Fruit fly (Drosophila melanogaster) whole organism, pupa: Measurements from ENCODE around the gene CheA84a.

Experiments
- CG10348 ChIP-seq: fragments of 200-800 bp; sonication (Bioruptor generic); IDR thresholded peaks from 2 replicates; pipeline ENCODE4 v1.3.6; 2022; ENCODE audit warnings: missing biosample characterization, missing genetic modification characterization
- CG12605 ChIP-seq: fragments of 200-800 bp; sonication (Bioruptor generic); IDR thresholded peaks from 2 replicates; pipeline ENCODE4 v1.3.6; 2022; ENCODE audit warnings: missing biosample characterization, missing genetic modification characterization
- CG13204 ChIP-seq: fragments of 200-800 bp; sonication (Bioruptor generic); optimal IDR thresholded peaks from 2 replicates; lab custom pipeline; 2018; ENCODE audit warnings: missing biosample characterization, mild to moderate bottlenecking, missing genetic modification characterization, moderate library complexity
- CG14655 ChIP-seq: fragments of 200-800 bp; sonication (Bioruptor generic); optimal IDR thresholded peaks from 3 replicates; lab custom pipeline; 2017; ENCODE audit warnings: mild to moderate bottlenecking, missing biosample characterization, missing genetic modification reagents, missing genetic modification characterization
- CG15710 ChIP-seq: fragments of 200-800 bp; sonication (Bioruptor generic); optimal IDR thresholded peaks from 2 replicates; lab custom pipeline; 2018; ENCODE audit warnings: missing biosample characterization, mild to moderate bottlenecking, missing genetic modification characterization, moderate library complexity
- CG17806 ChIP-seq: fragments of 200-800 bp; sonication (Bioruptor generic); optimal IDR thresholded peaks from 2 replicates; lab custom pipeline; 2018; ENCODE audit warnings: missing biosample characterization, mild to moderate bottlenecking, missing genetic modification characterization, moderate library complexity
- CG32121 ChIP-seq: fragments of 200-800 bp; sonication (Bioruptor generic); IDR thresholded peaks from 2 replicates; pipeline ENCODE4 v1.3.6; 2022; ENCODE audit warnings: missing biosample characterization, missing genetic modification characterization
- CG34367 ChIP-seq: fragments of 200-800 bp; sonication (Bioruptor generic); optimal IDR thresholded peaks from 2 replicates; lab custom pipeline; 2018; ENCODE audit warnings: missing biosample characterization, mild to moderate bottlenecking, missing genetic modification characterization
- CG4496 ChIP-seq: fragments of 200-800 bp; sonication (Bioruptor generic); IDR thresholded peaks from 3 replicates; pipeline ENCODE4 v1.3.6; 2022; ENCODE audit warnings: missing biosample characterization, missing genetic modification characterization
- CG8159 ChIP-seq: fragments of 200-800 bp; sonication (Bioruptor generic); optimal IDR thresholded peaks from 3 replicates; lab custom pipeline; 2018; ENCODE audit warnings: missing biosample characterization, mild to moderate bottlenecking, missing genetic modification characterization, moderate library complexity
- CG8301 ChIP-seq: fragments of 200-800 bp; sonication (Bioruptor generic); optimal IDR thresholded peaks from 2 replicates; lab custom pipeline; 2018; ENCODE audit warnings: missing biosample characterization, mild to moderate bottlenecking, missing genetic modification characterization
- CG9948 ChIP-seq: fragments of 200-800 bp; sonication (Bioruptor generic); optimal IDR thresholded peaks from 2 replicates; lab custom pipeline; 2018; ENCODE audit warnings: missing biosample characterization, mild to moderate bottlenecking, missing genetic modification characterization, moderate library complexity
- D1 ChIP-seq: fragments of 200-800 bp; sonication (Bioruptor generic); optimal IDR thresholded peaks from 2 replicates; lab custom pipeline; 2018; ENCODE audit warnings: missing biosample characterization, mild to moderate bottlenecking, missing genetic modification characterization, moderate library complexity
- EcR ChIP-seq: fragments of 200-800 bp; sonication (Bioruptor generic); optimal IDR thresholded peaks from 3 replicates; lab custom pipeline; 2019; ENCODE audit warnings: missing biosample characterization, missing genetic modification characterization, mild to moderate bottlenecking, moderate library complexity, missing genetic modification reagents
- Ets98B ChIP-seq: fragments of 200-800 bp; sonication (Bioruptor generic); IDR thresholded peaks from 2 replicates; pipeline ENCODE4 v1.3.6; 2022; ENCODE audit warnings: missing biosample characterization, missing genetic modification characterization
- Pif1A ChIP-seq: fragments of 200-800 bp; sonication (Bioruptor generic); optimal IDR thresholded peaks from 3 replicates; lab custom pipeline; 2016; ENCODE audit warnings: missing biosample characterization, missing genetic modification characterization
- Pif1B ChIP-seq: fragments of 200-800 bp; sonication (Bioruptor generic); optimal IDR thresholded peaks from 3 replicates; lab custom pipeline; 2016; ENCODE audit warnings: missing biosample characterization, missing genetic modification characterization
- Snoo ChIP-seq: fragments of 200-800 bp; sonication (Bioruptor generic); optimal IDR thresholded peaks from 3 replicates; lab custom pipeline; 2017; ENCODE audit warnings: missing biosample characterization, mild to moderate bottlenecking, missing genetic modification characterization, inconsistent platforms
- fd96Ca ChIP-seq: fragments of 200-800 bp; sonication (Bioruptor generic); IDR thresholded peaks from 3 replicates; pipeline ENCODE4 v1.3.6; 2022; ENCODE audit warnings: missing biosample characterization, missing genetic modification characterization
- gl ChIP-seq: fragments of 200-800 bp; sonication (Bioruptor generic); optimal IDR thresholded peaks from 2 replicates; lab custom pipeline; 2018; ENCODE audit warnings: missing biosample characterization, mild to moderate bottlenecking, missing genetic modification characterization
- rn ChIP-seq: fragments of 200-800 bp; sonication (Bioruptor generic); IDR thresholded peaks from 2 replicates; pipeline ENCODE4 v1.3.6; 2022; ENCODE audit warnings: missing biosample characterization, missing genetic modification characterization

The CheA84a gene

DNA sequence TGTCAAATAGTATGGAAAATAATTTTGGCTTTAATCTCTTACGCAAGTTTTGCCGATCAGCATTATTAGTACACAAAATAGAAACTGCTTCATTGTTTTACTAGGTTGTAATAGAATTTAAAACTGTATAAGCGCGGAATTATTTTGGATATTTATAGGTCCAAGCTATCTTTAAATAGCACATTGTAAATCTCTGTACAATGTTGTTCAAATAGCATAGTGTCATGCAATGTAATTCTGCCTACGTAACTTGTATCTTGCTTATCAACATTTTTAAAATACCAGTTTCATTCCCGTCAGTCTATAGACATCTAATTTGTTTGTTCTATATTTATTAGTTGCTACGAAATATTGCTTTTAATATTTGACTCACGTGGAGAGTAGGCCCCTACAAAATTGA is at the start of gene CheA84a:
Gene CheA84a, minus strand, starts transcription at position 101 of the 400 bp plus-strand sequence.
- no peak for TF ChIP-seq CG34367 (tag; lab: Kevin White, UChicago)
- TF ChIP-seq CG8301 (tag; lab: Kevin White, UChicago): no peak
- TF ChIP-seq CG10348: no peak
- TF ChIP-seq CG9948 (tag; lab: Kevin White, UChicago): no peak
- no peak for TF ChIP-seq D1 (tag; lab: Kevin White, UChicago)
- TF ChIP-seq EcR (GFP tag; lab: Kevin White, UChicago): no peak
- no peak for TF ChIP-seq fd96Ca (GFP tag; lab: Robert Waterston, UW)
- no peak for TF ChIP-seq CG13204 (GFP tag; lab: Kevin White, UChicago)

DNA sequence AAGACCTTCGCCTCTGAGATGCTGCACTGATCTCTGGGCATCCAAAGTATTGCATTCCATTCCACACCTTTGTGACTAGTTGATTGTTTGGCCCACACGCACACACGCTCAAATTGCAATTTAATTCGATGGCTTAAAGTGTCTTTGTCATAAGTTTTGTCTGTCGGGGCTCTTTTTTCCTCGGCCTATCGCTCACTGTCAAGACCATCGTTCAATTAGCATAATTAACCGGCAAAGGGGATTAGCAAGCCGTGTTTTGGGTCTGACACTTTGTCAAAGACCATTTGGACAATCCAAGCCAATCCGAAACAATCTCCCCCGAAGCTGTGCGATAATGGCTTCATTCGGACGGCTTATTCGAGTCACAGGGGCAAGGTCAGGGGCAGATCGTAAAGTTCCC is 49.7 kb upstream of the CheA84a start:
- TF ChIP-seq CG8301 (tag; lab: Kevin White, UChicago): no peak
- TF ChIP-seq fd96Ca (GFP tag; lab: Robert Waterston, UW): no peak
- TF ChIP-seq EcR (GFP tag; lab: Kevin White, UChicago): no peak
- TF ChIP-seq CG9948 (tag; lab: Kevin White, UChicago): no peak
- TF ChIP-seq CG17806 (tag; lab: Kevin White, UChicago): no peak
- TF ChIP-seq CG4496 (GFP tag; lab: Robert Waterston, UW): no peak
- TF ChIP-seq rn (GFP tag; lab: Robert Waterston, UW): no peak
- no peak for TF ChIP-seq D1 (tag; lab: Kevin White, UChicago)
- TF ChIP-seq Snoo (tag; lab: Kevin White, UChicago): no peak
- no peak for TF ChIP-seq CG10348
- TF ChIP-seq CG12605: no peak
- TF ChIP-seq CG8159 (tag; lab: Kevin White, UChicago): no peak
- TF ChIP-seq CG13204 (GFP tag; lab: Kevin White, UChicago): no peak
- TF ChIP-seq Pif1B (GFP tag; lab: Kevin White, UChicago): no peak
- no peak for TF ChIP-seq Ets98B (GFP tag; lab: Robert Waterston, UW)
- no peak for TF ChIP-seq Pif1A (GFP tag; lab: Kevin White, UChicago)
- no peak for TF ChIP-seq CG15710 (tag; lab: Kevin White, UChicago)
- no peak for TF ChIP-seq CG32121 (GFP tag; lab: Robert Waterston, UW)
- no peak for TF ChIP-seq CG34367 (tag; lab: Kevin White, UChicago)
- TF ChIP-seq gl (tag; lab: Kevin White, UChicago): no peak
- TF ChIP-seq, all 21 proteins: peak for 0

DNA sequence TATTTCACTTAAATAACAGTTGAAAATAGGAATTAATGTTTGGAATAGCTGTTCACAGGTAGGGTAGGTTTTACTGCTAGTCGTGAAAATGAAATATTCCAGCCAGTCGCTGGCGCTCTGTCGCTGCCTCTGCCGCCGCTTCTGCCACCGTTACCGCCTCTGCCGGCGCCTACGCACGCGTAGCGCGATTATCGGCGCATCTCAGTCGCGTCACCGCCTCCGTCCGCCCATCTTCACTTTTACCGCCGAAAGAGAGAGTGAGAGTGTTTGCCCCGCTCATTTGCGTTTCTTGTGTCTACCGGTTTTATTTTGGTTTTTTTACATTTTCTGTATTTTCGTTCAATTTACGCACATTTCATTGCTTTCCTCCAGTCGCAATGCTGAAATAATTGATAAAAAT is 46.9 kb upstream of the CheA84a start:
- no peak for TF ChIP-seq CG12605
- no peak for TF ChIP-seq CG15710 (tag; lab: Kevin White, UChicago)
- peak; percentile 90 for TF ChIP-seq CG13204 (GFP tag; lab: Kevin White, UChicago)
- no peak for TF ChIP-seq CG32121 (GFP tag; lab: Robert Waterston, UW)
- 0 out of 3 replicates have a peak, but pooled peaks have one; percentile 18 for TF ChIP-seq fd96Ca (GFP tag; lab: Robert Waterston, UW)
- TF ChIP-seq CG10348: no peak
- TF ChIP-seq CG17806 (tag; lab: Kevin White, UChicago): no peak
- no peak for TF ChIP-seq gl (tag; lab: Kevin White, UChicago)

DNA sequence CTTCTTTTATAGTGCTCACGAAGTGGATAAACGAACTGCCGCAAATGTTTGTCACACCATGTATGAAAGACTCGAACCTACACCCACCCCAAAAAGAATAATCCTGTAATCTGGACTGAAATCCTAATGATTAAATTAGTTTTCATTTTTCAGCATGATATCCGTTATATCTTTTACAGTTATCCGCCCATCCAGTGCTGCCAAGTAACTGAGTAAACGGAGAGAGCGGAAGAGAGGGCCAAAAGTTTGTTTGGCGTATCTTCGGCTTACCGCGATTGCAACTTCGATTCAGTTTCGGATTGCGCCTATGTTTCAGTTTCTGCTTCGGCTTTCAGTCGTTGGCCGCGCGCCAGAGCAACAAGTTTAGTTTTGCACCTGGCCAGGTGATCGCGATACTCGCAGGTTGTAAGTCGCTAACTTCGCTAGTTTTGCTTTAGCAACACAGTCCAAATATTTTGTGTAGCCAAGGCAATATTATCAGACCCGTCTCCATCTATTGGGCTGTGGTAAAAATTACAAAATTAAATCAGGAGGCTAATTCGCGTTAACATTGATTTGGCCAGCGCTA is 45.6 kb upstream of the CheA84a start, which contains the start of gene mtg:
Gene mtg, plus strand, starts transcription at position 332 of the 568 bp plus-strand sequence.
- TF ChIP-seq CG13204 (GFP tag; lab: Kevin White, UChicago) (no peak), fd96Ca (GFP tag; lab: Robert Waterston, UW) (peak; percentile 25; the same call in 1 of the 3 replicates), CG34367 (tag; lab: Kevin White, UChicago) (no peak), rn (GFP tag; lab: Robert Waterston, UW) (0 out of 2 replicates have a peak, but pooled peaks have one; percentile 11), CG12605 (no peak), CG14655 (GFP tag; lab: Kevin White, UChicago) (no peak), Ets98B (GFP tag; lab: Robert Waterston, UW) (peak; percentile 31; the same call in 1 of the 2 replicates), CG4496 (GFP tag; lab: Robert Waterston, UW) (peak; percentile 17; the same call in 1 of the 3 replicates), CG8159 (tag; lab: Kevin White, UChicago) (no peak)

DNA sequence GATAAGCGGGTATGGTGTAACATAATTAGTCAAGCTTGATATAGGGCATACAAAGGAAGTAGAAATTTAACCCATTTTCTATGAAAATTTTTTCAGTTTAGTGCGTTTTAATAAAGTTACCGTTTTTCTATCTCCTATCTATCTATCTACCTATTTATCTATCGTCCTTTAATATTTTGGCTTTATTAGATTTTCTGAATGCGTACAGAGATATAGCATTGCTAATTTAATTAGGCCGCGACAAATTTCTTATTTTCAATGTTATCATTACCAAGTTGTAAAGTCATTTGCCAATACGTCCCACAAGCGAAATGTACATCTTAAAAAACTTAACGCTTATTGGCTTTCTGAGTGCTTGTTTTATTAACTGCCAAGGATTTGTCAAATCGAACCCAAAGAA is 43.5 kb upstream of the CheA84a start, which contains the start of gene CG15864:
Gene CG15864, plus strand, starts transcription at position 301 of the 400 bp plus-strand sequence.
- TF ChIP-seq CG32121 (GFP tag; lab: Robert Waterston, UW) (no peak), CG9948 (tag; lab: Kevin White, UChicago) (no peak), Pif1B (GFP tag; lab: Kevin White, UChicago) (no peak), Snoo (tag; lab: Kevin White, UChicago) (no peak), CG12605 (no peak), gl (tag; lab: Kevin White, UChicago) (no peak), fd96Ca (GFP tag; lab: Robert Waterston, UW) (no peak), CG8301 (tag; lab: Kevin White, UChicago) (no peak), Ets98B (GFP tag; lab: Robert Waterston, UW) (no peak), CG13204 (GFP tag; lab: Kevin White, UChicago) (no peak), CG14655 (GFP tag; lab: Kevin White, UChicago) (no peak), Pif1A (GFP tag; lab: Kevin White, UChicago) (no peak), CG17806 (tag; lab: Kevin White, UChicago) (no peak), CG15710 (tag; lab: Kevin White, UChicago) (no peak), CG8159 (tag; lab: Kevin White, UChicago) (no peak), rn (GFP tag; lab: Robert Waterston, UW) (no peak), CG10348 (no peak)
